Fruit fly (Drosophila melanogaster) whole organism, embryonic: ENCODE measurements around the gene CG34049.

Experiments
- CG10267 ChIP-seq: fragments of 200-800 bp; sonication (Bioruptor generic); optimal IDR thresholded peaks from 2 replicates; lab custom pipeline; 2018; ENCODE audit warnings: missing biosample characterization, mild to moderate bottlenecking, missing genetic modification characterization, moderate library complexity
- CG10366 ChIP-seq: fragments of 200-800 bp; sonication (Bioruptor generic); IDR thresholded peaks from 2 replicates; pipeline ENCODE4 v1.3.6; 2022; ENCODE audit warnings: missing biosample characterization, missing genetic modification characterization
- CG10543 ChIP-seq: fragments of 200-800 bp; sonication (Bioruptor generic); optimal IDR thresholded peaks from 3 replicates; lab custom pipeline; 2017; ENCODE audit warnings: missing biosample characterization, mild to moderate bottlenecking, missing genetic modification characterization, moderate library complexity
- CG12744 ChIP-seq: fragments of 200-800 bp; sonication (Bioruptor generic); optimal IDR thresholded peaks from 2 replicates; lab custom pipeline; 2016; ENCODE audit warnings: missing biosample characterization, missing genetic modification characterization
- CG15269 ChIP-seq: fragments of 200-800 bp; sonication (Bioruptor generic); optimal IDR thresholded peaks from 2 replicates; lab custom pipeline; 2018; ENCODE audit warnings: missing biosample characterization, mild to moderate bottlenecking, missing genetic modification characterization, moderate library complexity
- CG17328 ChIP-seq: fragments of 200-800 bp; sonication (Bioruptor generic); IDR thresholded peaks from 2 replicates; pipeline ENCODE4 v1.3.6; 2022; ENCODE audit warnings: missing biosample characterization, missing genetic modification characterization
- CG1832 ChIP-seq: fragments of 200-800 bp; sonication (Bioruptor generic); optimal IDR thresholded peaks from 2 replicates; lab custom pipeline; 2017; ENCODE audit warnings: missing biosample characterization, mild to moderate bottlenecking, missing genetic modification characterization, inconsistent platforms
- CG2202 ChIP-seq: fragments of 200-800 bp; sonication (Bioruptor generic); optimal IDR thresholded peaks from 2 replicates; lab custom pipeline; 2018; ENCODE audit warnings: missing biosample characterization, mild to moderate bottlenecking, missing genetic modification characterization
- CG2875 ChIP-seq: fragments of 200-800 bp; sonication (Bioruptor generic); optimal IDR thresholded peaks from 2 replicates; lab custom pipeline; 2017; ENCODE audit warnings: missing biosample characterization, mild to moderate bottlenecking, missing genetic modification characterization, missing genetic modification reagents
- CG3065 ChIP-seq: fragments of 200-800 bp; sonication (Bioruptor generic); optimal IDR thresholded peaks from 2 replicates; lab custom pipeline; 2016; ENCODE audit warnings: missing biosample characterization, missing genetic modification characterization
- CG31224 ChIP-seq: fragments of 200-800 bp; sonication (Bioruptor generic); IDR thresholded peaks from 2 replicates; pipeline ENCODE4 v1.3.6; 2022; ENCODE audit warnings: missing biosample characterization, missing genetic modification characterization
- CG6175 ChIP-seq: fragments of 200-800 bp; sonication (Bioruptor generic); IDR thresholded peaks from 3 replicates; pipeline ENCODE4 v1.3.6; 2022; ENCODE audit warnings: missing biosample characterization, missing genetic modification characterization
- CG7556 ChIP-seq: fragments of 200-800 bp; sonication (Bioruptor generic); optimal IDR thresholded peaks from 2 replicates; lab custom pipeline; 2017; ENCODE audit warnings: missing biosample characterization, mild to moderate bottlenecking, missing genetic modification characterization
- CG7987 ChIP-seq: fragments of 200-800 bp; sonication (Bioruptor generic); optimal IDR thresholded peaks from 2 replicates; lab custom pipeline; 2018; ENCODE audit warnings: missing biosample characterization, mild to moderate bottlenecking, missing genetic modification characterization, moderate library complexity
- CG9609 ChIP-seq: fragments of 200-800 bp; sonication (Bioruptor generic); optimal IDR thresholded peaks from 3 replicates; lab custom pipeline; 2016; ENCODE audit warnings: missing biosample characterization, missing genetic modification characterization
- CHES-1-like ChIP-seq: fragments of 200-800 bp; sonication (Bioruptor generic); optimal IDR thresholded peaks from 2 replicates; lab custom pipeline; 2016; ENCODE audit warnings: missing biosample characterization, missing genetic modification characterization
- Ets65A ChIP-seq: fragments of 200-800 bp; sonication (Bioruptor generic); peaks from one replicate; lab custom pipeline; 2016; ENCODE audit warnings: missing biosample characterization, missing genetic modification characterization
- Ets97D ChIP-seq: fragments of 200-800 bp; sonication (Bioruptor generic); optimal IDR thresholded peaks from 3 replicates; lab custom pipeline; 2016; ENCODE audit warnings: missing biosample characterization, missing genetic modification characterization
- Fer2 ChIP-seq: fragments of 200-800 bp; sonication (Bioruptor generic); optimal IDR thresholded peaks from 2 replicates; lab custom pipeline; 2018; ENCODE audit warnings: missing biosample characterization, mild to moderate bottlenecking, missing genetic modification characterization, moderate library complexity
- HLH3B ChIP-seq: fragments of 200-800 bp; sonication (Bioruptor generic); IDR thresholded peaks from 2 replicates; pipeline ENCODE4 v1.3.6; 2022; ENCODE audit warnings: missing biosample characterization, missing genetic modification characterization
- HLHmδ ChIP-seq: fragments of 200-800 bp; sonication (Bioruptor generic); optimal IDR thresholded peaks from 2 replicates; lab custom pipeline; 2018; ENCODE audit warnings: missing biosample characterization, mild to moderate bottlenecking, missing genetic modification characterization, moderate library complexity
- Hr51 ChIP-seq, 2 experiments: fragments of 200-800 bp; sonication (Bioruptor generic); optimal IDR thresholded peaks; 2 replicates in 1 of 2; 3 replicates in 1 of 2; lab custom pipeline; 2016 to 2018; ENCODE audit warnings: missing biosample characterization in 2 of 2, missing genetic modification characterization in 2 of 2, mild to moderate bottlenecking in 1 of 2, moderate library complexity in 1 of 2
- Mad ChIP-seq: fragments of 200-800 bp; sonication (Bioruptor generic); optimal IDR thresholded peaks from 2 replicates; lab custom pipeline; 2016; ENCODE audit warnings: missing biosample characterization, missing genetic modification characterization
- NC2α ChIP-seq: fragments of 200-800 bp; sonication (Bioruptor generic); optimal IDR thresholded peaks from 2 replicates; lab custom pipeline; 2016; ENCODE audit warnings: missing biosample characterization, missing genetic modification characterization
- Optix ChIP-seq: fragments of 200-800 bp; sonication (Bioruptor generic); IDR thresholded peaks from 3 replicates; pipeline ENCODE4 v1.3.6; 2022; ENCODE audit warnings: missing biosample characterization, missing genetic modification characterization
- YL-1 ChIP-seq: fragments of 200-800 bp; sonication (Bioruptor generic); optimal IDR thresholded peaks from 3 replicates; lab custom pipeline; 2017; ENCODE audit warnings: missing biosample characterization, mild to moderate bottlenecking, missing genetic modification characterization
- ato ChIP-seq: fragments of 200-800 bp; sonication (Bioruptor generic); IDR thresholded peaks from 2 replicates; pipeline ENCODE4 v1.3.6; 2022; ENCODE audit warnings: missing biosample characterization, missing genetic modification characterization; ENCODE audit not compliant: partially characterized antibody
- chif ChIP-seq, 2 experiments: fragments of 200-800 bp; sonication (Bioruptor generic); optimal IDR thresholded peaks; 3 replicates each; lab custom pipeline; 2016; ENCODE audit warnings: missing biosample characterization in 2 of 2, missing genetic modification characterization in 2 of 2
- da ChIP-seq: fragments of 200-800 bp; sonication (Bioruptor generic); optimal IDR thresholded peaks from 2 replicates; lab custom pipeline; 2016; ENCODE audit warnings: missing biosample characterization, missing genetic modification characterization
- dmrt11E ChIP-seq: fragments of 200-800 bp; sonication (Bioruptor generic); optimal IDR thresholded peaks from 3 replicates; lab custom pipeline; 2018; ENCODE audit warnings: missing biosample characterization, mild to moderate bottlenecking, missing genetic modification characterization, moderate library complexity
- eve ChIP-seq, 2 experiments: fragments of >200 bp; optimal IDR thresholded peaks; 2 replicates each; lab custom pipeline; 2017; ENCODE audit warnings: missing biosample characterization in 2 of 2, missing genetic modification characterization in 2 of 2
- gcm ChIP-seq: fragments of 200-800 bp; sonication (Bioruptor generic); optimal IDR thresholded peaks from 2 replicates; lab custom pipeline; 2019; ENCODE audit warnings: missing biosample characterization, mild to moderate bottlenecking, missing genetic modification characterization, moderate library complexity
- insv ChIP-seq, 2 experiments: fragments of 200-800 bp; sonication (Bioruptor generic); optimal IDR thresholded peaks; 3 replicates each; lab custom pipeline; 2016 to 2018; ENCODE audit warnings: missing biosample characterization in 2 of 2, missing genetic modification characterization in 2 of 2
- klu ChIP-seq: fragments of 200-800 bp; sonication (Bioruptor generic); IDR thresholded peaks from 2 replicates; pipeline ENCODE4 v1.3.6; 2022; ENCODE audit warnings: missing biosample characterization, missing genetic modification characterization
- luna ChIP-seq: fragments of 200-800 bp; sonication (Bioruptor generic); optimal IDR thresholded peaks from 2 replicates; lab custom pipeline; 2016; ENCODE audit warnings: missing biosample characterization, missing genetic modification characterization
- maf-S ChIP-seq: fragments of 200-800 bp; sonication (Bioruptor generic); optimal IDR thresholded peaks from 2 replicates; lab custom pipeline; 2016; ENCODE audit warnings: missing biosample characterization, missing genetic modification characterization
- nerfin-1 ChIP-seq: fragments of 200-800 bp; sonication (Bioruptor generic); optimal IDR thresholded peaks from 3 replicates; lab custom pipeline; 2019; ENCODE audit warnings: missing biosample characterization, mild to moderate bottlenecking, missing genetic modification characterization, moderate library complexity
- prd ChIP-seq, 3 experiments: fragments of >200 bp in 2 of 3; fragments of 200-800 bp in 1 of 3; sonication (Bioruptor generic) in 1 of 3; optimal IDR thresholded peaks in 2 of 3; IDR thresholded peaks in 1 of 3; 2 replicates in 2 of 3; 3 replicates in 1 of 3; pipeline versions ENCODE4 v1.3.6 to Lab custom; 2017 to 2022; ENCODE audit warnings: missing biosample characterization in 1 of 3, missing genetic modification characterization in 1 of 3
- pros ChIP-seq: fragments of 200-800 bp; sonication (Bioruptor generic); optimal IDR thresholded peaks from 3 replicates; lab custom pipeline; 2019; ENCODE audit warnings: missing biosample characterization, mild to moderate bottlenecking, missing genetic modification characterization, moderate library complexity
- rib ChIP-seq: fragments of 200-800 bp; sonication (Bioruptor generic); IDR thresholded peaks from 2 replicates; pipeline ENCODE4 v1.3.6; 2022; ENCODE audit warnings: missing biosample characterization, missing genetic modification characterization
- sisA ChIP-seq: fragments of 200-800 bp; sonication (Bioruptor generic); IDR thresholded peaks from 2 replicates; pipeline ENCODE4 v1.3.6; 2022; ENCODE audit warnings: missing biosample characterization, missing genetic modification characterization
- slbo ChIP-seq: fragments of 200-800 bp; sonication (Bioruptor generic); IDR thresholded peaks from 2 replicates; pipeline ENCODE4 v1.3.6; 2022; ENCODE audit warnings: missing biosample characterization, missing genetic modification characterization
- slou ChIP-seq: fragments of 200-800 bp; sonication (Bioruptor generic); optimal IDR thresholded peaks from 3 replicates; lab custom pipeline; 2016; ENCODE audit warnings: missing biosample characterization, missing genetic modification characterization
- sr ChIP-seq: fragments of 200-800 bp; sonication (Bioruptor generic); IDR thresholded peaks from 3 replicates; pipeline ENCODE4 v1.3.6; 2022; ENCODE audit warnings: missing biosample characterization, missing genetic modification characterization
- stc ChIP-seq: fragments of 200-800 bp; sonication (Bioruptor generic); IDR thresholded peaks from 2 replicates; pipeline ENCODE4 v1.3.6; 2022; ENCODE audit warnings: missing biosample characterization, missing genetic modification characterization
- sug ChIP-seq: fragments of 200-800 bp; optimal IDR thresholded peaks from 2 replicates; lab custom pipeline; 2019; ENCODE audit warnings: missing biosample characterization, mild to moderate bottlenecking, missing genetic modification characterization, moderate library complexity
- tio ChIP-seq: fragments of 200-800 bp; sonication (Bioruptor generic); optimal IDR thresholded peaks from 2 replicates; lab custom pipeline; 2017; ENCODE audit warnings: missing biosample characterization, missing genetic modification characterization, inconsistent platforms
- unc-4 ChIP-seq: fragments of 200-800 bp; sonication (Bioruptor generic); IDR thresholded peaks from 2 replicates; pipeline ENCODE4 v1.3.6; 2022; ENCODE audit warnings: missing biosample characterization, missing genetic modification characterization; ENCODE audit not compliant: partially characterized antibody
- unpg ChIP-seq: fragments of 200-800 bp; sonication (Bioruptor generic); optimal IDR thresholded peaks from 3 replicates; lab custom pipeline; 2018; ENCODE audit warnings: missing biosample characterization, mild to moderate bottlenecking, missing genetic modification characterization, moderate library complexity

Gene CG34049

dm6 chr2L:2220573-2221332 is 44.4 kb downstream of the CG34049 start, which contains the start of gene papi (continued):
- no peak for TF ChIP-seq CG12744 (GFP tag; lab: Kevin White, UChicago)
- TF ChIP-seq slbo: no peak
- TF ChIP-seq unpg (GFP tag; lab: Kevin White, UChicago): no peak
- no peak for TF ChIP-seq eve (GFP tag; optimal IDR thresholded peaks at IDR 0.05; lab: Kevin White, UChicago)
- TF ChIP-seq HLH3B (GFP tag; lab: Robert Waterston, UW): no peak
- TF ChIP-seq sug (tag; lab: Kevin White, UChicago): peak; percentile 6
- no peak for TF ChIP-seq tio (GFP tag; lab: Kevin White, UChicago)
- TF ChIP-seq sisA (GFP tag; lab: Robert Waterston, UW): no peak
- TF ChIP-seq maf-S: no peak
- no peak for TF ChIP-seq pros (GFP tag; lab: Kevin White, UChicago)
- no peak for TF ChIP-seq Fer2 (tag; lab: Kevin White, UChicago)
- no peak for TF ChIP-seq CG7556 (GFP tag; lab: Kevin White, UChicago)
- peak; percentile 27 for TF ChIP-seq CHES-1-like (GFP tag; lab: Kevin White, UChicago)
- no peak for TF ChIP-seq stc
- no peak for TF ChIP-seq dmrt11E
- TF ChIP-seq CG10267 (tag; lab: Kevin White, UChicago): peak; percentile 91
- TF ChIP-seq sr (GFP tag; lab: Robert Waterston, UW): no peak
- TF ChIP-seq YL-1 (GFP tag; lab: Kevin White, UChicago): peak; percentile 71
- no peak for TF ChIP-seq CG6175 (GFP tag; lab: Robert Waterston, UW)
- TF ChIP-seq nerfin-1: peak; percentile 90
- TF ChIP-seq rib: no peak
- TF ChIP-seq NC2α (GFP tag; lab: Kevin White, UChicago): no peak
- TF ChIP-seq Mad (GFP tag; lab: Kevin White, UChicago): no peak
- TF ChIP-seq da (GFP tag; lab: Kevin White, UChicago): no peak
- TF ChIP-seq CG2202 (tag; lab: Kevin White, UChicago): no peak
- TF ChIP-seq CG9609 (GFP tag; lab: Kevin White, UChicago): no peak
- TF ChIP-seq Hr51 (GFP tag; optimal IDR thresholded peaks at IDR 0.05; lab: Kevin White, UChicago): no peak
- TF ChIP-seq chif (GFP tag; optimal IDR thresholded peaks at IDR 0.05; lab: Kevin White, UChicago): no peak
- no peak for TF ChIP-seq CG17328
- no peak for TF ChIP-seq slou
- TF ChIP-seq unc-4: no peak
- no peak for TF ChIP-seq ato (GFP tag; lab: Robert Waterston, UW)
- no peak for TF ChIP-seq CG2875 (GFP tag; lab: Kevin White, UChicago)
- TF ChIP-seq Optix: no peak
- TF ChIP-seq klu (GFP tag; lab: Robert Waterston, UW): no peak
- TF ChIP-seq CG3065 (GFP tag; lab: Kevin White, UChicago): no peak
- TF ChIP-seq CG7987: peak; percentile 38
- TF ChIP-seq Ets97D: peak; percentile 31
- TF ChIP-seq gcm (GFP tag; lab: Kevin White, UChicago): no peak
- no peak for TF ChIP-seq Ets65A (GFP tag; lab: Kevin White, UChicago)
- TF ChIP-seq HLHmδ (GFP tag; lab: Kevin White, UChicago): no peak
- TF ChIP-seq CG10366: no peak
- TF ChIP-seq insv (GFP tag; optimal IDR thresholded peaks at IDR 0.05; lab: Kevin White, UChicago): peak in 1 of 2 experiments; percentile 92
- TF ChIP-seq luna (GFP tag; lab: Kevin White, UChicago): peak; percentile 22
- TF ChIP-seq CG31224 (GFP tag; lab: Robert Waterston, UW): no peak
- peak; percentile 38 for TF ChIP-seq CG10543 (GFP tag; lab: Kevin White, UChicago)
- TF ChIP-seq prd (optimal IDR thresholded peaks at IDR 0.05; lab: Kevin White, UChicago): no peak
- TF ChIP-seq prd (GFP tag; IDR thresholded peaks at IDR 0.05; lab: Robert Waterston, UW): no peak
- no peak for TF ChIP-seq CG1832 (GFP tag; lab: Kevin White, UChicago)
- TF ChIP-seq CG15269 (tag; lab: Kevin White, UChicago): no peak
